Worm (Caenorhabditis elegans): ENCODE measurements around the gene Y43F8B.18.

DNA sequence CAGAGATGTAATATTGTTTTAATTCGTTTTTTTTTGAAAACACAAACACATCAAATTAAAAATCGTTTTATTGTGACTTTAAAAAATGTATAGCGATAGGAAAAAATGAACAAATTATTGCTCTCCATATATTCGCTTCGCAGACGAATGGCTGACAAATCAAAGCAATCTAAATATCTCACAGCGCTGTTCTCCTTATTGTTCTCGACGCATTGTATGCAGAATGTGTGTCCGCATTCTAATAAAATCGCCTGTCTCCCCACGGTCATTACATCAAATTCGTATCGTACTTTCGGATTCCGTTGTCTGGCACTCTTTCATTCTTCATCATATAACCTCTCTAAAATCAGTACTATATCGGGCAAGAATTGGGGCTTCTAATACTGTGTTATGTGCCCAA lies 7.9 kb upstream of the Y43F8B.18 start, which contains the start of gene Y43F8B.9:
- TF ChIP-seq nhr-237 (tag; optimal IDR thresholded peaks at IDR 0.05): no peak
- no peak for TF ChIP-seq egl-43 (GFP tag; IDR thresholded peaks at IDR 0.05)
- TF ChIP-seq mdl-1 (tag; optimal IDR thresholded peaks at IDR 0.05): no peak
- no peak for TF ChIP-seq daf-12 (tag; optimal IDR thresholded peaks at IDR 0.05)
- TF ChIP-seq fkh-10 (GFP tag; optimal IDR thresholded peaks at IDR 0.05): no peak
- no peak for TF ChIP-seq F10B5.3 (tag; optimal IDR thresholded peaks at IDR 0.05)

Data from whole organism, L4 larva.